Fruit fly (Drosophila melanogaster): ENCODE data around the gene CG43965.
A peak's percentile ranks its signal among the peaks of the same experiment; 100 is the strongest.

The CG43965 gene

DNA sequence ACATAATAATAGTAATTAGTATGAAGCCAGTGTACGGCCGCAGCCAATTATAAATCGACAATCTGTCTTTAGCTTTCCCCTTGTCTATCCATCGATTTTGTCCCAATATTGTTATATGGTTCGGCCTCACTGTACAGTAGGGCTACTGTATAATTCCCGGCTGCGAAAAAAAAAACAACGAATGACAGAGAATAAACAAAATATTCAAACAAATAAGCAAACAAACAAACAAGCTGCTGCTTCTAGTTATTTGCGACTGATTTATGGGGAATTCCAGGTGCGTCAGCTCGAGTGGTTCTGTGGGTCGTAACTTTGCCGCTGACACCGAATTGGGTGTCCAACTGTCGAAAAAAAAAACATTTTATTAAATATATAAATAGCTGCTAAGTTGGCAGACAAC lies 35.9 kb downstream of the CG43965 start (continued):
- TF ChIP-seq CG15514 (GFP tag; optimal IDR thresholded peaks at IDR 0.05) (peak; percentile 80), insv (GFP tag; optimal IDR thresholded peaks at IDR 0.05) (no peak), Rfx (GFP tag; IDR thresholded peaks at IDR 0.05) (peak; percentile 66), sd (tag; optimal IDR thresholded peaks at IDR 0.05) (peak; percentile 85), rib (GFP tag; IDR thresholded peaks at IDR 0.05) (peak; percentile 40; the same call in 1 of the 2 replicates), MESR4 (GFP tag; optimal IDR thresholded peaks at IDR 0.05) (no peak)

DNA sequence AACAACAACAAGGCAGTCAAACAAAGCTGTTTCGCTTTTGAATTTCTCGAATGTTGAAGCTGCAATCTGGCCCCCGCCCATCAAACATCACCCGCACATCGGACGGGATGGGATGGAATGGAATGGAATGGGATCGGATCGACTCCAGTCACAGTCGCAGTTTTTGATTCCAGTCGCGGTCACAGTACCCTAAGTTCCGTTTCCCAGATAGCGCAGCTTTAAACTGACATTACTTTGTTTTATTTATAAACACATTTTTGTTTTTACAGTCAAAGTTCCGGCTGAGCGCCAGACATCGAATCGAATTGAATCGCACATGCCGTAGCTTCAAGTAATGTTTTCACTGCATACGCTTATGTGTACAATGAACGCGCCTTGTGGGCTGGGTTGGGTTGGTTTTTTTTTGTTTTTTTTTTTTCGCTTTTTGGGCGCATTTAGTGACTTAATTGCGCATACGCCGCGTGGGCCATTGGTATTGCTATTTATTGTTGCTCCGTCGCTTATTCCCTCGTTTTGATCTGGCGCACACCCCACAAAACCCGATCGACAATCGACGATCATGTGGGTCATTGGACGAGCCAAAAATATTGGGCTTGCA lies 36.8 kb downstream of the CG43965 start:
- TF ChIP-seq sug (tag; optimal IDR thresholded peaks at IDR 0.05) = peak; percentile 6
- 0 out of 2 replicates have a peak, but pooled peaks have one; percentile 6 for TF ChIP-seq CG43689 (GFP tag; IDR thresholded peaks at IDR 0.05)
- TF ChIP-seq crp (GFP tag; optimal IDR thresholded peaks at IDR 0.05) = no peak
- TF ChIP-seq eyg (GFP tag; optimal IDR thresholded peaks at IDR 0.05) = peak; percentile 15
- 0 out of 3 replicates have a peak, but pooled peaks have one; percentile 10 for TF ChIP-seq CG6791 (GFP tag; IDR thresholded peaks at IDR 0.05; ENCODE audit: partially characterized antibody)
- no peak for TF ChIP-seq CG6254 (GFP tag; optimal IDR thresholded peaks at IDR 0.05)
- TF ChIP-seq CG15073 (GFP tag; optimal IDR thresholded peaks at IDR 0.05) = no peak
- peak; percentile 68 for TF ChIP-seq Ets65A (GFP tag)
- peak; percentile 40 for TF ChIP-seq cwo (GFP tag; optimal IDR thresholded peaks at IDR 0.05)
- TF ChIP-seq CG7372 (GFP tag; IDR thresholded peaks at IDR 0.05) = peak; percentile 32; the same call in 1 of the 2 replicates
- TF ChIP-seq CG8944 (GFP tag; optimal IDR thresholded peaks at IDR 0.05) = no peak
- no peak for TF ChIP-seq CrebB (tag; optimal IDR thresholded peaks at IDR 0.05)
- no peak for TF ChIP-seq CG9727 (GFP tag; optimal IDR thresholded peaks at IDR 0.05)
- no peak for TF ChIP-seq CoRest (tag; optimal IDR thresholded peaks at IDR 0.05)
- no peak for TF ChIP-seq NfI (GFP tag; optimal IDR thresholded peaks at IDR 0.05)
- TF ChIP-seq oc (tag; optimal IDR thresholded peaks at IDR 0.05) = no peak
- peak; percentile 90 for TF ChIP-seq CG3995 (GFP tag; optimal IDR thresholded peaks at IDR 0.05)
- peak; percentile 28 for TF ChIP-seq CG34376 (GFP tag; optimal IDR thresholded peaks at IDR 0.05)
- TF ChIP-seq CG9932 (GFP tag; IDR thresholded peaks at IDR 0.05) = 0 out of 2 replicates have a peak, but pooled peaks have one; percentile 7
- TF ChIP-seq CG13894 (tag; optimal IDR thresholded peaks at IDR 0.05) = peak; percentile 0
- 0 out of 3 replicates have a peak, but pooled peaks have one; percentile 37 for TF ChIP-seq CG11456 (GFP tag; IDR thresholded peaks at IDR 0.05)
- TF ChIP-seq CG10543 (GFP tag; optimal IDR thresholded peaks at IDR 0.05) = peak; percentile 18
- no peak for TF ChIP-seq zen2 (GFP tag; IDR thresholded peaks at IDR 0.05; ENCODE audit: partially characterized antibody)
- no peak for TF ChIP-seq pan (optimal IDR thresholded peaks at IDR 0.05)
- TF ChIP-seq pan (GFP tag; optimal IDR thresholded peaks at IDR 0.05 in 1 of 2, IDR thresholded peaks at IDR 0.05 in 1 of 2) = peak in 1 of 2 experiments; percentile 24
- TF ChIP-seq sna (GFP tag; IDR thresholded peaks at IDR 0.05; ENCODE audit: partially characterized antibody) = no peak
- no peak for TF ChIP-seq CG1529 (GFP tag; optimal IDR thresholded peaks at IDR 0.05)
- TF ChIP-seq CG8089 (GFP tag; optimal IDR thresholded peaks at IDR 0.05) = no peak
- no peak for TF ChIP-seq Gsc (GFP tag; IDR thresholded peaks at IDR 0.05)
- TF ChIP-seq CG3163 (GFP tag; optimal IDR thresholded peaks at IDR 0.05) = no peak
- peak; percentile 17 for TF ChIP-seq sd (tag; optimal IDR thresholded peaks at IDR 0.05)
- TF ChIP-seq CG9797 (GFP tag; optimal IDR thresholded peaks at IDR 0.05) = no peak
- TF ChIP-seq caup (GFP tag; optimal IDR thresholded peaks at IDR 0.05; ENCODE audit: severe bottlenecking) = peak; percentile 4
- TF ChIP-seq Atf6 (GFP tag; IDR thresholded peaks at IDR 0.05) = peak; percentile 58
- no peak for TF ChIP-seq Xbp1 (GFP tag; optimal IDR thresholded peaks at IDR 0.05)
- TF ChIP-seq luna (GFP tag; optimal IDR thresholded peaks at IDR 0.05) = no peak
- TF ChIP-seq CG9609 (GFP tag; optimal IDR thresholded peaks at IDR 0.05) = no peak
- 0 out of 2 replicates have a peak, but pooled peaks have one; percentile 32 for TF ChIP-seq chm (GFP tag; IDR thresholded peaks at IDR 0.05)
- no peak for TF ChIP-seq CG4424 (GFP tag; optimal IDR thresholded peaks at IDR 0.05)
- no peak for TF ChIP-seq CG8478 (optimal IDR thresholded peaks at IDR 0.05)
- TF ChIP-seq CG17568 (GFP tag; optimal IDR thresholded peaks at IDR 0.05) = no peak
- TF ChIP-seq CG32532 (GFP tag; IDR thresholded peaks at IDR 0.05) = peak; percentile 5; the same call in 1 of the 2 replicates
- no peak for TF ChIP-seq org-1 (GFP tag; optimal IDR thresholded peaks at IDR 0.05)
